Worm (Caenorhabditis elegans) whole organism, L4/young adult: Measurements from ENCODE around the gene lge-1.

Experiments
- W03F9.2 ChIP-seq: fragments of 150-350 bp; optimal IDR thresholded peaks from 2 replicates; lab custom pipeline; 2014; ENCODE audit warnings: missing biosample characterization, missing genetic modification characterization
- dao-5 ChIP-seq: sonication (generic microtip); optimal IDR thresholded peaks from 2 replicates; lab custom pipeline; 2016; ENCODE audit warnings: missing genotype, missing genetic modification characterization, moderate library complexity, missing compliant biosample characterization
- him-1 ChIP-seq: sonication (generic microtip); optimal IDR thresholded peaks from 2 replicates; lab custom pipeline; 2016; ENCODE audit warnings: missing genotype, missing genetic modification reagents, missing genetic modification characterization, missing compliant biosample characterization

lge-1 gene

DNA sequence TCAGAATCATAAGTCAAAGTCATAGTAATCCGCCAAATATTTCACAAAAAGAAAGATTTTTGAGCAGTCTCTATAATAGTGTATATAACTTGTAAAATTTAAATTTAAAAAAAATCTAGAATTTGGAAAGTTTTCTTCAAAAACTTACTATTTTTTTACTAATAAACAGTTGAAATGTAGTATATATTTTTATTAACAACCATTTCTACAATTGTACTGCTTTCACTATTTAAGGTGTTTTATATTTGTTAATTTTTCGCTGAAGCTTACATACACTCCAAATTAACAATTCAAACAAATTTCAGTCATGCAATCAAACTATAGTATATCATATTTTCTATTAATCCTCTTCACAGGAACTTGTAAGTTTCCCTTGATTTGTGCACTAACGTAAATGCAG is at the start of gene lge-1:
TSS of gene lge-1 (plus strand) at position 301 of the 400 bp plus-strand sequence.
- TF ChIP-seq him-1 (no peak), dao-5 (tag; lab: Kevin White, UChicago) (no peak), W03F9.2 (no peak)

DNA sequence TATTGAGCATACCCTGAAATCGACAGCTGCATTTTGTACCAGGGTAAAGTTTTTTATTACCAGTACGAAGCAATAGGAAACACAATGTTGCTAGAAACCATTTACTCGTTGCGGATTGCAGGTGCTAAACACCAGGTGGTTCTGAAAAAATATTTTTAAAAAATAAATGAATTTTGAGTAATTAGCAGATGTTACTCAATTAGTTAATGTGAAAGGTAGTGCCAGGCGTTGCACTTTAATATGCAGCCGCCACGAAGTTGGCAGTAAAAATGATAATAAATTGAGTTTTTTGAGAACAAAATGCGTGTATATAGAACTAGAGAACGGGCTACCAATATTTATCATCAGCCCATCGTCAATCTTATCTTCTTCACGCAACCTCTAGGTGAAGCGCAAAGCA is 46.7 kb upstream of the lge-1 start, which contains the start of gene nstp-9:
TSS of gene nstp-9 (minus strand) at position 101 of the 400 bp plus-strand sequence.
- TF ChIP-seq dao-5 (tag; lab: Kevin White, UChicago), result no peak
- no peak for TF ChIP-seq W03F9.2
- no peak for TF ChIP-seq him-1

DNA sequence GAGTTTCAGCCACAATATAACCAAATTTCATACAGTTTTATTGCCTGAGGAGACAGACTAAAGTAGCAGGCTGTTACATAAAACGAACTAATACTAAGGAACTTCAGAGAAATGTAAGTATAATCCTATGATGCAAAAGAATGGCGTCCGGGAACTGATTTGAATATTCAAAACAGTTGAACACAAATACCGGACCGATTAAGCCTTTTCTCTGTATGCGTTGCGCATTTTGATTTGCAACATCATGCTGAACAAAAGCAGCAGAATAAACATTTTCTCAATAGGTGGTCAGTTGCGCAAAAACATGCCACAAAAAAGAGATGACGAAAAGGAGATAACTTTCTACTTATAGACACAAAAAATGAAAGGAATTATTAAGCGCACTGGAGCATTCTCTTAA is 42.3 kb upstream of the lge-1 start:
- TF ChIP-seq him-1 (no peak), dao-5 (tag; lab: Kevin White, UChicago) (no peak), W03F9.2 (no peak)

DNA sequence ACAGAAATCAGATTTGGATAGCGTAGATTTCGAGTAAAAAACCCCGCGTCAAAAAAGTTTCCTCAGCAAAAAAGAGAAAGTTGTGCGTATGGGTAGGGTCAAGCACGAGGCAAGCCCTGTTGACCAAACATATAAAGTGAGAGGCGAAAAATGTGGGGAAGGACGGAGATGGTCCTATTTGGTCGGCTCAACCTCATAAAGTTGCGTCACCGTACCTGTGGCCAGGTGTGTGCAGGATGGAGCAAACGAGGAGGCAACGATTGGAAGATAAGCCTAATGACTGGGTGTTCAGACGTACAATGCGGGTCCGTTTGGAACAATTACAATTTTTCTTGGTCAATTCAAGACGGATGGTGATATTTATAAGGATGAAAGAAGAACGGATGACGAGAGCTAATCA is 39.2 kb upstream of the lge-1 start:
- TF ChIP-seq him-1 (no peak), W03F9.2 (no peak)

DNA sequence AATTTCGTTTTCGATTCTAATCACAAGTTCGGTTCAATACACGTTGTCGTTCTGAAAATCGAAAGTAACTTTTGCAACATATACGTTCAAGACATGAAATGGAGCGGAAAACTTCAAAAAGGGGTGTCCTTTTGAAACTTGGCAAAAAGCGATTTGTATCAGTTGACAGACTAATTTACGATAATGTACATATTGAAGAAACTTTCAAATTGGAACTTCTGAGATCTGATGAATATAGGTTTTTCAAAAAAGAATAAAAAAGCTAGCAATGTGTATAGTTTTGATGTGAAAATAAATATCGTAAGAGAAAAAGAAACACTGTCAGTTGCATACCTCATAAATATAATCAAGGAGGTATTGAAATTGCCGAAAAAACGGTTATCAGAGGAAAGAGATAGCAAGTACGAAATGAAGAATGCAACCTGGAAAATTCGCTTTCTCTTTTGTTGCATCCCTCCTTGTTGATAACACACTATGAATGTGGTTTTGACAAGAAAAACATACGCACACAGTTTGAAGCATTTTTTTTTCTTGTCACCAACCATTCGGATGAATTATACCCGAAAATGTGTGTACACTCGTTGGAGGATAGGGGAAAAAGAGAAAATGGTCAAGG is 37.3 kb upstream of the lge-1 start, which contains the start of gene dgn-1:
TSS of gene dgn-1 (minus strand) at position 51 of the 616 bp plus-strand sequence.
- TF ChIP-seq W03F9.2, result no peak

DNA sequence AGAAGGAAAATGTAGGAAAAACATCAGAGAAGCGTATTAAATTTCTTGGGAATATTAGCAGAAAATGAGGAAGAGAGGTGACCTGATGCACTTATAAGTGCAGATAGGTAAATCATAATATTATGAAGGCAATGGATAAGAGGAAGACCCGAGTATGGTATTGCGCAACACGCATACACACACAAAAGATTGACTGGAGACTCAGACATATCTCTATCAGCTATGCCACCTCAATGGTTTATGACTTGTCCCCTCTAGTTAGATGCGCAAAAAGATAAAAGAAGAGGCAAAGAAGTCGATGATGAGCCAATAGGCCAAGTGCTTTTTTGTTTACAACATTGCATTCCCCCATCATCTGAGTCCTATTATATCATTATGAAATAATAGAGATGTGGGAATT is 34.3 kb upstream of the lge-1 start:
- no peak for TF ChIP-seq dao-5 (tag; lab: Kevin White, UChicago)
- TF ChIP-seq W03F9.2, result no peak
- no peak for TF ChIP-seq him-1

DNA sequence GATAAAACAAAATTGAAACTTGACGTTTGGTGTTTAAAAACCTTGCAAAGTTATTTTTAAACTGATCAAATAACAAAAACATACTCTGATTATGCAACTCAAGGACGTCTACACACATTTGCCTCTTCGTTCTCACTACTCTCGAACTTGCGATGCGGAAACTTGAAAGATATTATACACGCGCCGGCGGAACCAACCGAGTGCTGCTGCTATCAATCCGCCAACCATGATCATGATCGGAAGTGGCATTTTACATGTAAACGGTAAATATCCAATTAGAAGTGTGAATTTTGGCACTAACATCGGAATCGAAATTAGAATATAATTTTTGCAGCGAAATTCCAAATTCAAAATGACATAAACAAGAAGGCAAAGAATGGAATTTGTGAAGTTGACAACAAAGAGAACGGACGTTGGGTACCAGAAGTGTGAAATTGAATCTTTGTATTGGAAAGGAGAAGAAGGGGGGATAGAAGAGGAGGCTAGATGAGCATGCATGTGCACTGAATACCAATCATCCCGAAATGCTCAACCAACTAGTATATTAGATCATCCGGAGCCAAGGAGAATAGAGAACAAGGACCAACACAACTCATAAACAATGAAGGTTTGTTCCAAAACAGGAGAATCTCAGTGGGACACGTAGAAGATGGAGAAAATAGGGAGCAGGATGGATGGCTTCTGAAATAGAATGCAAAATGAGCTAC is 32.9 kb upstream of the lge-1 start:
- TF ChIP-seq dao-5 (tag; lab: Kevin White, UChicago), result no peak
- no peak for TF ChIP-seq him-1
- no peak for TF ChIP-seq W03F9.2

DNA sequence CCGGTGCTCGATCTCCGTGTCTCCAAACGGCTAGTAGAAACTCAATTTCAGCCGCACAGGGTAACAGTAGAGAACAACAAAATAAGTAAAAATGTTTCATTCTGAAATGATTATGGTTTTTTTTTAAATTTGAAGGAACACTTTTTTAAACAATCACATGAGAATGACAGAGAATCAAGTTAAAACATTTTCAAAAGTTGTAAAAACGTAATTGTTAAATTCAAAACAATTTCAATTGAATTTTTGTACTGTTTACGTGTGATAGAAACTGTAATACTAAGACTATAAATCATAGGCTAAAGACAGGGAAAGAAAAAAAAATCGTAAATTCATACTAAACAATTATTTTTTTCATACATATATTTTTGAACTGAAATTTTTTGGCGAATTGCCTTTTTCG is 25.1 kb upstream of the lge-1 start, which contains the start of gene pho-7:
TSS of gene pho-7 (minus strand) at position 101 of the 400 bp plus-strand sequence.
- TF ChIP-seq him-1 (no peak), dao-5 (tag; lab: Kevin White, UChicago) (no peak), W03F9.2 (no peak)

DNA sequence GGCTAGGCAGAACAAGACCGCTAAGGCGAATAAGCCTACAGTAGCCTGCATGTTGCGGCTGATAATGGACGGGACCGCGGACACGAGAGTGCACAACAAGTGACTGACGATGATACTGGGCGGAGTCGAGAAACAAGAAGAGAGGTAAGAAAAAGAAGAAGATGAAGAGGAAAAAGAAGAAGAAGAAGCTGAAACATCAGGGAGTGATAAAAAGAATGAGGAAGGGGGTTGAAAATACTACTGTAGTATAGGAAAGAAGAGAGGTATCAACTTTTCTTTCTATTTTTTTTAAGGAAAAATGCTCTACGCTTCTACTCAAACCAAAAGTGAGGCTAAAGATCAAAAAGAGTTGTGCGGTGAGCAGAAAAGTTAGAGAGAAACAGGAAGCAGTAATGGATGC is 17.5 kb upstream of the lge-1 start, which contains the start of gene T21B6.3:
TSS of gene T21B6.3 (minus strand) at position 101 of the 400 bp plus-strand sequence.
- no peak for TF ChIP-seq W03F9.2
- TF ChIP-seq dao-5 (tag; lab: Kevin White, UChicago), result no peak
- TF ChIP-seq him-1, result no peak

DNA sequence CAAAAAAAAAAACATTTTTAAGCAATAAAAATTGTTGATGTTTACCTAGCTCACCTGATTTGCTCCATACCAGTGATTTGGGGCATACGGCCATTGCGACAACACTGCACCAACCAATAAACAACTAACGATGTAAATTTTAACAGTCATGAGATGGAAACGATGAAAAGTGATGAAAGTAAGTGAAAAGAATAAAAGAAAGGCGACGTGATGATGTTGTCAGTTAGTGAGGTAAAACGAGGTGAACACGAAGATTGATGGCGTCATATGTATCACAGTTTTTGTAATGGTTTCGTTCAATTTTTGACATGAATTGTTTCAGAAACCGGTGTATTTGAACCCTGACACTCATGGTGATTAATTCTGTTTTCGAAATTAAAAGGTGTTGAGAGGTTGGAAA is 15.2 kb upstream of the lge-1 start, which contains the start of gene K09C8.7:
TSS of gene K09C8.7 (minus strand) at position 226 of the 400 bp plus-strand sequence.
- no peak for TF ChIP-seq W03F9.2
- TF ChIP-seq him-1, result no peak
- no peak for TF ChIP-seq dao-5 (tag; lab: Kevin White, UChicago)

DNA sequence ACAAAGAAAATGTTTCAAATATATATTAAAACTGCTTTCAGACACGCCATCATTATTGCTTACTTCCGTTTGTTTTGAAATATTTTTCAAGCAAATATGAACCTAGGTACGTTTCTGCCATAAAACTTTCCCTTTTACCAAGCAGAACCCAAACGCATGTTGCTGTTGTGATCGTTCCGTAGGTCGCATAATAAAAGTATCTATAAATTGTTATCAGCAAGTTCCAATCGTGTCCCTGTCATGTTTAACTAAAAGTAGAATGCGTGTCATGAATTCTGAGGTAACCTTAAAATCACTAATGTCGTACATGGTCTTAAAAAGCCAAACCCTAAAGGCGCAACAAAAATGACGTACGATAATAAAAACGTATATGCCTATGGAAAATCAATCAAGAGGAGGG is 14.4 kb upstream of the lge-1 start:
- no peak for TF ChIP-seq dao-5 (tag; lab: Kevin White, UChicago)

DNA sequence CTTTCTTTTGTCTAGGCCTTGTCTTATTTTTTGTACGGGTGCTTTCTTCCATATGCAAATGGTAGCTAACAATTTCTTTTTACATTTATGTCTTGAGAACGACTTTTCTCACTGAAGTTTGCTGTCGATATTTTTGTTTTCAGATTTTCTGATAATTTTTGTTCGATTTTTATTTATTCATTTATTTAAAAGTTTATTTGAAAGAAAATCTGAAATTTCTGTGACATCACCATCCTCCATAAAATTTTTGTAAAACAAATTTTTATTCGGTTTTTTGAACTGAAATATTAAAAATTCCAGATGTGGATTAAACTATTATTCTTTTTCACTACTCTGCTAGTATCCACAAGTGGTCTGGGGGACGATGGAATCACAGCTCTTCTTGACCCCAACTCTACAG is 12.5 kb upstream of the lge-1 start, which contains the start of gene pbo-4:
TSS of gene pbo-4 (plus strand) at position 301 of the 400 bp plus-strand sequence.
- TF ChIP-seq him-1 (no peak), W03F9.2 (no peak), dao-5 (tag; lab: Kevin White, UChicago) (no peak)

DNA sequence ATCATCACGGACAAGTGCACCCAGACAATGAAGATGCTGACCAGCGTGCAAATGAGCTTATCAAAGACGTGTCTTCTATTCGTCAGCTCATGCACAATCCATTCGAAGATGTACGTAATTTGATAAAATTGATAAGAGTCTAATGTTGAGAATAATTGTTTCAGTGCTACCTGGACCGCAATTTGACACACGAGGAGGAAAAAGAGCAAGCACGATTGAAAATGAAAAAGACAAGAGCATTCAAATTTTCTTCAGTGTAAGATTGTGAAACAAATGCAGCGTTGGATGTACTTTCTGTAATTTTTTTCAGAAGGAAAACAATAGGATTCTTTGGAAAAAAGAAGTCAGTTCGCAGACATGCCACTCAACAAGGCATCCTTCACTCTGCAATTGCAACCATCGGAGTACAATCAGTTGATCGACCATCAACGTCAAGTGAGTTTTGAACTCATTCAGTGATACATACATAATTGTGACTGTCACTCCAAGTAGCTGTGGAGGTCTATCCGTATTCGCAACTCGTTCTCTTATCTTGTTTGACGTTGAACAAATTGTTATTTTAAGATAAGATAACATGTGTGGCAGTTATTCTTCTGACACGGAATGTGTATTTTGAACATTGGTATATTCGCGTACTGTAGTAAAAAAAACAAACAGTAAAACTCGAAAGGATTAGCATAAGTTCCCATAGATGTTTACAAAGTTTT is 9.2 kb upstream of the lge-1 start:
- TF ChIP-seq dao-5 (tag; lab: Kevin White, UChicago), result no peak
- TF ChIP-seq W03F9.2, result no peak
- TF ChIP-seq him-1, result no peak

DNA sequence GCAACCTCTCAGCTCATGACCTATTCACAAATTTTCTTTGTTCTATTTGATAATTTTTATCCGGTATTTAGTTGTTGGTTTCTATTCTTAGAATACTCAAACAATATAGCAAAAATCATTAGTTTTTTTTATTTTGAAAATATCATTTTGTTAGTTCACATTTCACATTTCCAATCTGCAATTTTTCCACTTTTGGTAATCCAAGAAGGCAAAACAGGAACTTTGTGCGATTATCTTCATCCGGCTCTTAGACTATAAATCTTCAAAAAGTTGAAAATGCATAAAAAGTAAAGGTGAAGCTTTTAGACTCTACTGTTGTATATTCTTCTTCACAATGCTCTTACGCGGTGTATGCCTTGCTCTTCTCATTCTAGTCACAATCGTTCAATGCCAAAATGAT is 7.9 kb upstream of the lge-1 start, which contains the start of gene nlp-19:
TSS of gene nlp-19 (plus strand) at position 301 of the 400 bp plus-strand sequence.
- TF ChIP-seq him-1, result no peak
- no peak for TF ChIP-seq W03F9.2
- no peak for TF ChIP-seq dao-5 (tag; lab: Kevin White, UChicago)

DNA sequence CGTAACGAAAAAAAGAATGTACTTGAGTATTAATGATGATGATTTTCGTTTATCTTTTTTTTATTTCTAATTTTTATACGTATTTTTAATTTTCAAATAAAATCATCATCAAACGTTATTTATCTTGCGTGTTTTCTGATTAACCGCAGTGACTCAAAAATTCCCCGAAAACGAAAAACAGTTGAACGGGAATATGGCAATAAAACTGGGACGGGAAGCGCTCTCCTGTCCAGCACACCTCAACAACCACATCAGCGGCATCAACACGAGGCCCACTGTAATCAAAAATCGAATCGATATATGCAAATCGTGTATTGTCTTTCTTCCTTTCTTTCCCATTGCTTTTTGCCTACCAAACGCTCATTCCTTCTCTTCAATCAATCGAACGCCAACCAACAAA is 7.2 kb upstream of the lge-1 start, which contains the start of gene K09C8.2:
TSS of gene K09C8.2 (plus strand) at position 301 of the 400 bp plus-strand sequence.
- TF ChIP-seq dao-5 (tag; lab: Kevin White, UChicago) (no peak), him-1 (no peak), W03F9.2 (no peak)
